Worm (Caenorhabditis elegans): ENCODE data around the gene ssp-36.

ce11 chrIV:9777535-9777934, 11.4 kb upstream of the ssp-36 start, which contains the start of gene sna-2:
- TF ChIP-seq him-1 (tag; optimal IDR thresholded peaks at IDR 0.05) (no peak), dao-5 (tag; optimal IDR thresholded peaks at IDR 0.05) (no peak)
